Worm (Caenorhabditis elegans): Measurements from ENCODE around the gene fbxb-74.

DNA sequence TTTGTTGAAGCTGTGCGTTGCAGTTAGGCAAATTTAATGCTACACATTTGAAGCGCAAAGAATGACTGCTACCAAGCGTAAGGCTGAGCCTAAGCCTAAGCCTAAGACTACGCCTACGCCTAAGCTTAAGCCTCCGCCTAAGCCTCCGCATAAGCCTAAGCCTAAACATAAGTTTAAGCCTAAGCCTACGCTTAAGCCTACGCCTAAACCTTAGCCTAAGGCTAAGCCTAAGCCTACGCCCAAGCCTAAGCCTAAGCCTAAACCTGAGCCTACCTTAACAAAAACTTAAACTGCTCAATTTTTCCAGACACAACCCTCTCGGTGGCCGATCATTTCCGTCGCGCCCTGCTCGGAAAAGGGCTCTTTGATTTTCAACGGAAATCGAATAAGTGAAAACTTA is 20.3 kb upstream of the fbxb-74 start:
- no peak for TF ChIP-seq pax-3 (tag; optimal IDR thresholded peaks at IDR 0.05)
- TF ChIP-seq skn-1 (tag; optimal IDR thresholded peaks at IDR 0.05), result no peak

Measured in whole organism, L1 larva.